Fruit fly (Drosophila melanogaster): ENCODE data around the gene Pmm2.

- no peak for TF ChIP-seq Myc (optimal IDR thresholded peaks at IDR 0.05)
- TF ChIP-seq psq (optimal IDR thresholded peaks at IDR 0.05): no peak
- TF ChIP-seq Sin3A (optimal IDR thresholded peaks at IDR 0.05): no peak
These were observed 26.8 kb upstream of the Pmm2 start, which contains the start of gene CG10654 for dm6 chr3L:12507571-12507970.
